Worm (Caenorhabditis elegans) whole organism, L3 larva: ENCODE data around the gene nuo-3.
A peak's percentile ranks its signal among the peaks of the same experiment; 100 is the strongest.

Experiments
- R02D3.7 ChIP-seq: fragments of 150-350 bp; optimal IDR thresholded peaks from 2 replicates; lab custom pipeline; 2014; ENCODE audit warnings: missing biosample characterization, missing genetic modification characterization
- ZK546.5 ChIP-seq: sonication (generic microtip); optimal IDR thresholded peaks from 2 replicates; lab custom pipeline; 2017; ENCODE audit warnings: missing biosample characterization, missing genetic modification characterization
- aly-2 ChIP-seq: fragments of 150-350 bp; optimal IDR thresholded peaks from 2 replicates; lab custom pipeline; 2014; ENCODE audit warnings: missing biosample characterization, missing genetic modification characterization
- ama-1 ChIP-seq: fragments of 150-350 bp; optimal IDR thresholded peaks from 2 replicates; lab custom pipeline; 2018
- ceh-28 ChIP-seq: fragments of 150-350 bp; optimal IDR thresholded peaks from 2 replicates; lab custom pipeline; 2014; ENCODE audit warnings: missing biosample characterization, missing genetic modification reagents, missing genetic modification characterization
- ceh-82 ChIP-seq: fragments of 150-350 bp; optimal IDR thresholded peaks from 2 replicates; lab custom pipeline; 2014; ENCODE audit warnings: missing biosample characterization, missing genetic modification characterization
- ceh-9 ChIP-seq: sonication (generic microtip); optimal IDR thresholded peaks from 2 replicates; lab custom pipeline; 2018; ENCODE audit warnings: missing biosample characterization, missing genetic modification characterization
- daf-12 ChIP-seq: fragments of 150-350 bp; optimal IDR thresholded peaks from 2 replicates; lab custom pipeline; 2014; ENCODE audit warnings: missing biosample characterization, missing genetic modification reagents, missing genetic modification characterization
- egl-5 ChIP-seq: fragments of 150-350 bp; optimal IDR thresholded peaks from 2 replicates; lab custom pipeline; 2017; ENCODE audit warnings: missing biosample characterization, missing genetic modification reagents, missing genetic modification characterization, inconsistent platforms
- elt-1 ChIP-seq: fragments of 150-350 bp; optimal IDR thresholded peaks from 2 replicates; lab custom pipeline; 2014; ENCODE audit warnings: missing biosample characterization, missing genetic modification characterization
- elt-2 ChIP-seq: sonication (generic microtip); optimal IDR thresholded peaks from 2 replicates; lab custom pipeline; 2016; ENCODE audit warnings: missing genetic modification reagents, mild to moderate bottlenecking, missing genetic modification characterization, missing compliant biosample characterization
- eor-1 ChIP-seq, 2 experiments: fragments of 150-350 bp; optimal IDR thresholded peaks; 2 replicates each; lab custom pipeline; 2014 to 2018; ENCODE audit warnings: missing biosample characterization in 2 of 2, missing genetic modification characterization in 2 of 2
- fkh-10 ChIP-seq: sonication (generic microtip); optimal IDR thresholded peaks from 2 replicates; lab custom pipeline; 2017; ENCODE audit warnings: missing biosample characterization, missing genetic modification reagents, missing genetic modification characterization
- fkh-2 ChIP-seq: fragments of 150-350 bp; optimal IDR thresholded peaks from 2 replicates; lab custom pipeline; 2014; ENCODE audit warnings: missing biosample characterization, missing genetic modification reagents, missing genetic modification characterization
- fos-1 ChIP-seq: fragments of 150-350 bp; optimal IDR thresholded peaks from 2 replicates; lab custom pipeline; 2014; ENCODE audit warnings: missing biosample characterization, missing genetic modification characterization
- hmg-11 ChIP-seq: sonication (generic microtip); optimal IDR thresholded peaks from 2 replicates; lab custom pipeline; 2016; ENCODE audit warnings: missing genetic modification characterization, missing compliant biosample characterization
- jun-1 ChIP-seq: fragments of 150-350 bp; optimal IDR thresholded peaks from 2 replicates; lab custom pipeline; 2014; ENCODE audit warnings: missing biosample characterization, missing genetic modification reagents, missing genetic modification characterization
- lin-15B ChIP-seq: fragments of 150-350 bp; optimal IDR thresholded peaks from 2 replicates; lab custom pipeline; 2014; ENCODE audit warnings: missing biosample characterization, missing genetic modification characterization
- lin-39 ChIP-seq: fragments of 150-350 bp; optimal IDR thresholded peaks from 2 replicates; lab custom pipeline; 2018; ENCODE audit warnings: missing biosample characterization, missing genetic modification reagents, missing genetic modification characterization
- lsy-12 ChIP-seq: sonication (generic microtip); optimal IDR thresholded peaks from 2 replicates; lab custom pipeline; 2016; ENCODE audit warnings: mild to moderate bottlenecking, missing genetic modification characterization, missing compliant biosample characterization
- mdl-1 ChIP-seq: fragments of 150-350 bp; optimal IDR thresholded peaks from 2 replicates; lab custom pipeline; 2014; ENCODE audit warnings: missing biosample characterization, missing genetic modification characterization
- mml-1 ChIP-seq: fragments of 150-350 bp; sonication (generic microtip); optimal IDR thresholded peaks from 3 replicates; lab custom pipeline; 2014; ENCODE audit warnings: missing biosample characterization, missing genetic modification characterization
- nfya-1 ChIP-seq: sonication (generic microtip); optimal IDR thresholded peaks from 2 replicates; lab custom pipeline; 2017; ENCODE audit warnings: missing genetic modification characterization, mild to moderate bottlenecking, missing compliant biosample characterization, antibody characterized with exemption, moderate library complexity; ENCODE audit not compliant: insufficient read depth
- nhr-12 ChIP-seq: fragments of 150-350 bp; optimal IDR thresholded peaks from 2 replicates; lab custom pipeline; 2014; ENCODE audit warnings: missing biosample characterization, missing genetic modification characterization
- nhr-237 ChIP-seq: fragments of 150-350 bp; optimal IDR thresholded peaks from 2 replicates; lab custom pipeline; 2014; ENCODE audit warnings: missing biosample characterization, missing genetic modification characterization
- nhr-25 ChIP-seq: sonication (generic microtip); optimal IDR thresholded peaks from 2 replicates; lab custom pipeline; 2017; ENCODE audit warnings: missing biosample characterization, missing genetic modification characterization
- nhr-43 ChIP-seq: sonication (generic microtip); optimal IDR thresholded peaks from 2 replicates; lab custom pipeline; 2016; ENCODE audit warnings: mild to moderate bottlenecking, missing genetic modification characterization, missing compliant biosample characterization; ENCODE audit not compliant: poor library complexity, severe bottlenecking
- nhr-67 ChIP-seq: fragments of 150-350 bp; optimal IDR thresholded peaks from 2 replicates; lab custom pipeline; 2014; ENCODE audit warnings: missing biosample characterization, missing genetic modification characterization
- nhr-76 ChIP-seq: fragments of 150-350 bp; sonication (generic microtip); optimal IDR thresholded peaks from 5 replicates; lab custom pipeline; 2014; ENCODE audit warnings: missing biosample characterization, missing genetic modification characterization
- nhr-77 ChIP-seq: fragments of 150-350 bp; optimal IDR thresholded peaks from 2 replicates; lab custom pipeline; 2014; ENCODE audit warnings: missing biosample characterization, missing genetic modification characterization
- pha-4 ChIP-seq: fragments of 150-350 bp; optimal IDR thresholded peaks from 2 replicates; lab custom pipeline; 2014; ENCODE audit warnings: missing biosample characterization, missing genetic modification reagents, missing genetic modification characterization
- pqm-1 ChIP-seq: fragments of 150-350 bp; optimal IDR thresholded peaks from 2 replicates; lab custom pipeline; 2017; ENCODE audit warnings: missing biosample characterization, missing genetic modification characterization, inconsistent platforms
- sea-2 ChIP-seq: fragments of 150-350 bp; sonication (generic microtip); optimal IDR thresholded peaks from 4 replicates; lab custom pipeline; 2014; ENCODE audit warnings: missing biosample characterization, missing genetic modification reagents, missing genetic modification characterization
- skn-1 ChIP-seq: fragments of 150-350 bp; optimal IDR thresholded peaks from 2 replicates; lab custom pipeline; 2014; ENCODE audit warnings: missing biosample characterization, missing genetic modification characterization
- snpc-4 ChIP-seq: fragments of 150-350 bp; optimal IDR thresholded peaks from 2 replicates; lab custom pipeline; 2014; ENCODE audit warnings: missing biosample characterization, missing genetic modification characterization
- unc-39 ChIP-seq: sonication (generic microtip); optimal IDR thresholded peaks from 4 replicates; lab custom pipeline; 2017; ENCODE audit warnings: missing biosample characterization, missing genetic modification characterization
- unc-62 ChIP-seq: fragments of 150-350 bp; sonication (generic microtip); optimal IDR thresholded peaks from 4 replicates; lab custom pipeline; 2014; ENCODE audit warnings: missing biosample characterization, missing genetic modification reagents, missing genetic modification characterization
- zag-1 ChIP-seq: fragments of 150-350 bp; optimal IDR thresholded peaks from 2 replicates; lab custom pipeline; 2014; ENCODE audit warnings: missing biosample characterization, missing genetic modification characterization
- ztf-11 ChIP-seq: fragments of 150-350 bp; optimal IDR thresholded peaks from 2 replicates; lab custom pipeline; 2014; ENCODE audit warnings: missing biosample characterization, missing genetic modification characterization
- ztf-4 ChIP-seq: fragments of 150-350 bp; optimal IDR thresholded peaks from 2 replicates; lab custom pipeline; 2014; ENCODE audit warnings: missing biosample characterization, missing genetic modification characterization

The nuo-3 gene

DNA sequence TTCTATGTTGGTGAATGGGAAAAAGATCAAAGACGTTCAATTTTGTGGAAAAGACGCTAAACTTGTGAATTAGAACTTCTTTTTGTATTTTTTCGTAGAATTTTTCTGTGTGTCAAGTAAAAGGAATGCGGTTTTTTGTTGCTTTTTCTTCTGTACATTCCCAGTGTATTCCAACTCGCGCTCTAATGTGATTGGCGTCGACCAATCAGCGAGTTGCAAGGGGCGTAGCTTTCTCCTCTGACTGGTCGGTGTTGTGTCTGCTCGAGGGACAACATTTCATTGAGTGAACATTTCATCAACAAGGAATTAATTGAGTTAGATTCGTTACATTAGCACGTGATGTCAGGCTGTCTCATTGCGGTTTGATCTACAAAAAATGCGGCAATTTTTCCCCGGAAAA is 3.6 kb upstream of the nuo-3 start:
- peak; percentile 57 for TF ChIP-seq nfya-1 (tag; lab: Kevin White, UChicago)
- TF ChIP-seq elt-1, result no peak
- no peak for TF ChIP-seq fkh-2
- no peak for TF ChIP-seq ztf-11 (tag; lab: Kevin White, UChicago)

DNA sequence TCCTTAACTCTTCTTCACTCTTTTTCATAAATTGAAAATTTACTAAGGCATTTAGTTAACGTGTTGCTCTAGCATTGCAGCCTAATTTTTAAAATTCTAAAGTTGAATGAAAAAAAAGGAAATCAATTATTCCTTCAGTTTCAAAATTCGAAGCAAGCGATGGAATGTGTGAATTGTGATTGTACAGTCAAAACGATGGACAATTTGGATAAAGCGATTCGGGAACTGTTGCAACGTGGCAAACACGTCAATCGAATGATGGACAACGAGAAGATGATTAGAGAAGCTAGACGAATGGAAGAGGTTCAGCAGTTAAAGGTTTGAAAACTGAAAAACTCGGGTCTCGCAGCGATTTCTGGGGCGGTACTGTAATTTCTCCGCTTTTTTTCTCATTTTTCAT is 1.8 kb upstream of the nuo-3 start, which contains the start of gene Y57G11C.14:
Gene Y57G11C.14, plus strand, starts transcription at position 126 of the 400 bp plus-strand sequence.
- TF ChIP-seq pqm-1 (tag; lab: Kevin White, UChicago) (no peak), nhr-77 (tag; lab: Kevin White, UChicago) (no peak), egl-5 (tag; lab: Kevin White, UChicago) (no peak), daf-12 (tag; lab: Kevin White, UChicago) (no peak), ztf-11 (tag; lab: Kevin White, UChicago) (no peak), unc-62 (GFP tag; lab: Kevin White, UChicago) (no peak), lsy-12 (no peak), lin-39 (no peak), fos-1 (tag; lab: Kevin White, UChicago) (no peak), mml-1 (tag; lab: Kevin White, UChicago) (no peak), nhr-12 (no peak), R02D3.7 (tag; lab: Kevin White, UChicago) (no peak), ztf-4 (no peak), ceh-28 (tag; lab: Kevin White, UChicago) (no peak), nhr-237 (tag; lab: Kevin White, UChicago) (no peak), mdl-1 (no peak), elt-2 (tag; lab: Kevin White, UChicago) (no peak), fkh-10 (GFP tag; lab: Kevin White, UChicago) (no peak)

DNA sequence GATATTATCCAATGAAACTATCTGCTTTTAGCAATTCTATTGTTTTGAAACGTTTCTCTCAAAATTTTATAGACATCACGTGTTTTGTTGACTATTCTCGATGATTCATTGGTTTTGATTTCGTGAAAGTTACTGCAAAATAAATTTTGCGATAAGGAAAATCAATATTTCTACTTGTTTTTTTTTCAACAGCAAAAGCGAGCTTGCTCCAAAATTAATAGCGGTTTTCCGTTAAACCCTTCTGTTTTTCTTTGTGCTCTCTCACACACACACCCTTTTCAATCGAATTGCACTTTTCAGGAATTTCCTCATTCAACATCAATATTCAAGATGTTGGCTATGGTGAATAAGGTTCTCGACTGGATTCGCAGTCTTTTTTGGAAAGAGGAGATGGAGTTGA is 505 bp upstream of the nuo-3 start, which contains the start of gene arl-8:
Gene arl-8, plus strand, starts transcription at position 301 of the 400 bp plus-strand sequence.
- TF ChIP-seq aly-2 (tag; lab: Kevin White, UChicago), result no peak
- TF ChIP-seq unc-62 (GFP tag; lab: Kevin White, UChicago), result no peak
- no peak for TF ChIP-seq pqm-1 (tag; lab: Kevin White, UChicago)
- TF ChIP-seq zag-1 (tag; lab: Kevin White, UChicago), result no peak
- TF ChIP-seq lin-15B (tag; lab: Kevin White, UChicago), result no peak
- no peak for TF ChIP-seq snpc-4
- no peak for TF ChIP-seq nhr-76 (tag; lab: Kevin White, UChicago)
- TF ChIP-seq ZK546.5 (tag; lab: Kevin White, UChicago), result no peak
- no peak for TF ChIP-seq nhr-237 (tag; lab: Kevin White, UChicago)
- TF ChIP-seq fkh-10 (GFP tag; lab: Kevin White, UChicago), result no peak
- no peak for TF ChIP-seq unc-39 (tag; lab: Kevin White, UChicago)
- no peak for TF ChIP-seq nhr-25 (tag; lab: Kevin White, UChicago)

DNA sequence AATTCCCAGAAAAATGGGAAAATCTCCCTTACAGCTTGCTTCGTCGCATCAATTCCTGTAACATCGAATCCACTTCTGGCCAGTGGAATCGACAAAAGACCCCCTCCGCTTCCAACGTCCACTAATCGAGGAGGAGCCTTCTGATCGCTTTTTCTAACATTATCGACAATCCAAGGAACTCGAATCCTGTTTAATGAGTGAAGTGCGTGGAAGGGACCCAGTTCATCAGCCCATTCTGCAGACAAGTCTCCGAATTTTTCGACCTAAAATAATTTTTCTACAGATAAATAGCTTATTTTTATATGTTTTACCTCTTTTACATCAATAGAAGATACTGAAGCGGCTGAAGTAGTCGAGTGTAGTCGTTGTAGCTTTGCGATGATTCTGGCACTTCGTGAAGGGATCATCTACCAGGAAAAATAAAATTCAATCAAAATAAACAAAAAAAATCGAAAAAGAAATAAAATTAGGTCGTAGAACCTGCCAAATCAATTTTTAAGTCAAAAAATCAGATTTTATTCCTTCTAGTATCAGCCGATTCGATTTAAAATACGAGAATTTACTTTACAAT is 1.3 kb downstream of the nuo-3 start, which contains the start of gene coq-3:
Gene coq-3, minus strand, starts transcription at position 407 of the 571 bp plus-strand sequence.
- TF ChIP-seq nhr-43 (tag; lab: Kevin White, UChicago) (peak; percentile 15), ceh-82 (tag; lab: Kevin White, UChicago) (no peak), ztf-4 (peak; percentile 5), mml-1 (tag; lab: Kevin White, UChicago) (no peak), skn-1 (tag; lab: Kevin White, UChicago) (no peak), pha-4 (no peak), ama-1 (peak; percentile 83), elt-1 (no peak), unc-39 (tag; lab: Kevin White, UChicago) (no peak), eor-1 (tag; optimal IDR thresholded peaks at IDR 0.05; lab: Kevin White, UChicago) (no peak), jun-1 (no peak), nhr-237 (tag; lab: Kevin White, UChicago) (no peak), nhr-67 (no peak), fkh-10 (GFP tag; lab: Kevin White, UChicago) (no peak), sea-2 (GFP tag; lab: Kevin White, UChicago) (no peak), hmg-11 (tag; lab: Kevin White, UChicago) (no peak), ceh-9 (tag; lab: Kevin White, UChicago) (no peak)
- TF ChIP-seq, all 47 proteins: peak for 3
